Worm (Caenorhabditis elegans): ENCODE data around the gene gln-5.

ce11 chrIV:17248538-17248937, 24.9 kb downstream of the gln-5 start:
- TF ChIP-seq sptf-1 (tag; optimal IDR thresholded peaks at IDR 0.05): no peak
- TF ChIP-seq nhr-237 (tag; optimal IDR thresholded peaks at IDR 0.05): no peak
- no peak for TF ChIP-seq mep-1 (tag; optimal IDR thresholded peaks at IDR 0.05)
- no peak for TF ChIP-seq unc-62 (GFP tag; optimal IDR thresholded peaks at IDR 0.05)
- no peak for TF ChIP-seq nhr-28 (tag; optimal IDR thresholded peaks at IDR 0.05)
- TF ChIP-seq mab-5 (tag; optimal IDR thresholded peaks at IDR 0.05): no peak
- TF ChIP-seq blmp-1 (tag; optimal IDR thresholded peaks at IDR 0.05): no peak

Measured in whole organism, mixed stage, embryonic.